Fruit fly (Drosophila melanogaster): ENCODE measurements around the gene CG4570.
A peak's percentile ranks its signal among the peaks of the same experiment; 100 is the strongest.

CG4570 gene

dm6 chr3R:10888633-10889519, 32.3 kb downstream of the CG4570 start (continued):
- peak; percentile 17 for TF ChIP-seq pdm3 (GFP tag; optimal IDR thresholded peaks at IDR 0.05)
- TF ChIP-seq salr (GFP tag; optimal IDR thresholded peaks at IDR 0.05), result peak; percentile 24 to 50
- TF ChIP-seq CG8632 (GFP tag; optimal IDR thresholded peaks at IDR 0.05), result no peak
- TF ChIP-seq Sox15 (GFP tag; optimal IDR thresholded peaks at IDR 0.05), result no peak
- TF ChIP-seq Met (GFP tag; optimal IDR thresholded peaks at IDR 0.05), result peak; percentile 29
- no peak for TF ChIP-seq Ets21C (GFP tag; optimal IDR thresholded peaks at IDR 0.05)
- 0 out of 2 replicates have a peak, but pooled peaks have one; percentile 19 for TF ChIP-seq Gug (GFP tag; IDR thresholded peaks at IDR 0.05)
- TF ChIP-seq CG6163 (GFP tag; IDR thresholded peaks at IDR 0.05), result peak; percentile 80
- TF ChIP-seq CG10669 (GFP tag; optimal IDR thresholded peaks at IDR 0.05), result peak; percentile 47
- TF ChIP-seq fkh (GFP tag; optimal IDR thresholded peaks at IDR 0.05), result no peak
- TF ChIP-seq ss (GFP tag; optimal IDR thresholded peaks at IDR 0.05), result peak; percentile 97 to 98
- peak; percentile 25 for TF ChIP-seq OdsH (GFP tag; optimal IDR thresholded peaks at IDR 0.05)
- peak; percentile 60 for TF ChIP-seq fd85E (GFP tag; optimal IDR thresholded peaks at IDR 0.05)
- TF ChIP-seq achi (GFP tag; optimal IDR thresholded peaks at IDR 0.05), result peak; percentile 16
- peak; percentile 31 for TF ChIP-seq Lpt (GFP tag; optimal IDR thresholded peaks at IDR 0.05)
- peak; percentile 77; the same call in 2 of the 3 replicates for TF ChIP-seq eg (GFP tag; IDR thresholded peaks at IDR 0.05)
- TF ChIP-seq CG6808 (GFP tag; optimal IDR thresholded peaks at IDR 0.05), result peak; percentile 95
- TF ChIP-seq CG8119 (GFP tag; IDR thresholded peaks at IDR 0.05), result peak; percentile 63; the same call in 2 of the 3 replicates
- TF ChIP-seq CG15336 (GFP tag; IDR thresholded peaks at IDR 0.05), result peak; percentile 57
- TF ChIP-seq cyc (GFP tag; optimal IDR thresholded peaks at IDR 0.05), result peak; percentile 38
- peak; percentile 81 for TF ChIP-seq spab (GFP tag; optimal IDR thresholded peaks at IDR 0.05)
- TF ChIP-seq CG3919 (GFP tag; optimal IDR thresholded peaks at IDR 0.05), result peak; percentile 38
- TF ChIP-seq Ets96B (tag; optimal IDR thresholded peaks at IDR 0.05), result peak; percentile 25
- TF ChIP-seq CG31627 (GFP tag; optimal IDR thresholded peaks at IDR 0.05), result peak; percentile 3
- TF ChIP-seq CG8319 (GFP tag; optimal IDR thresholded peaks at IDR 0.05), result no peak
- peak; percentile 62 for TF ChIP-seq CG11762 (GFP tag; optimal IDR thresholded peaks at IDR 0.05; ENCODE audit: insufficient read depth)
- TF ChIP-seq CG11294 (GFP tag; IDR thresholded peaks at IDR 0.05), result no peak
- TF ChIP-seq CG1621 (tag; optimal IDR thresholded peaks at IDR 0.05), result peak; percentile 63
- no peak for TF ChIP-seq fd59A (GFP tag; optimal IDR thresholded peaks at IDR 0.05)
- TF ChIP-seq CG34406 (GFP tag; optimal IDR thresholded peaks at IDR 0.05), result no peak
- TF ChIP-seq CG6854 (GFP tag; optimal IDR thresholded peaks at IDR 0.05), result peak; percentile 57
- TF ChIP-seq CG4318 (GFP tag; optimal IDR thresholded peaks at IDR 0.05), result no peak
- peak; percentile 47 for TF ChIP-seq CG32006 (GFP tag; optimal IDR thresholded peaks at IDR 0.05)

- no peak for TF ChIP-seq CG9139 (GFP tag; optimal IDR thresholded peaks at IDR 0.05)
- no peak for TF ChIP-seq CG31627 (GFP tag; optimal IDR thresholded peaks at IDR 0.05)
- TF ChIP-seq OdsH (GFP tag; optimal IDR thresholded peaks at IDR 0.05), result no peak
- TF ChIP-seq Eip75B (GFP tag; optimal IDR thresholded peaks at IDR 0.05), result no peak
- no peak for TF ChIP-seq spab (GFP tag; optimal IDR thresholded peaks at IDR 0.05)
- TF ChIP-seq cyc (GFP tag; optimal IDR thresholded peaks at IDR 0.05), result no peak
- no peak for TF ChIP-seq CG11294 (GFP tag; IDR thresholded peaks at IDR 0.05)
- no peak for TF ChIP-seq fkh (GFP tag; optimal IDR thresholded peaks at IDR 0.05)
- TF ChIP-seq CG16779 (tag; optimal IDR thresholded peaks at IDR 0.05), result no peak
- no peak for TF ChIP-seq CG3919 (GFP tag; optimal IDR thresholded peaks at IDR 0.05)
- no peak for TF ChIP-seq ss (GFP tag; optimal IDR thresholded peaks at IDR 0.05)
- TF ChIP-seq Eip78C (GFP tag), result no peak
- TF ChIP-seq Hr38 (GFP tag; optimal IDR thresholded peaks at IDR 0.05), result no peak
- TF ChIP-seq Met (GFP tag; optimal IDR thresholded peaks at IDR 0.05), result no peak
- TF ChIP-seq net (GFP tag; optimal IDR thresholded peaks at IDR 0.05), result no peak
- TF ChIP-seq CG8319 (GFP tag; optimal IDR thresholded peaks at IDR 0.05), result no peak
- no peak for TF ChIP-seq pdm3 (GFP tag; optimal IDR thresholded peaks at IDR 0.05)
- no peak for TF ChIP-seq Gug (GFP tag; IDR thresholded peaks at IDR 0.05)
- TF ChIP-seq CG4318 (GFP tag; optimal IDR thresholded peaks at IDR 0.05), result no peak
These were observed 32.9 kb downstream of the CG4570 start, which contains the start of gene Ak3 for dm6 chr3R:10889520-10889887. Ak3 (minus strand) TSS chr3R:10889588.

Measured in whole organism, prepupa.